Worm (Caenorhabditis elegans): ENCODE measurements around the gene acr-9.

Gene acr-9

DNA sequence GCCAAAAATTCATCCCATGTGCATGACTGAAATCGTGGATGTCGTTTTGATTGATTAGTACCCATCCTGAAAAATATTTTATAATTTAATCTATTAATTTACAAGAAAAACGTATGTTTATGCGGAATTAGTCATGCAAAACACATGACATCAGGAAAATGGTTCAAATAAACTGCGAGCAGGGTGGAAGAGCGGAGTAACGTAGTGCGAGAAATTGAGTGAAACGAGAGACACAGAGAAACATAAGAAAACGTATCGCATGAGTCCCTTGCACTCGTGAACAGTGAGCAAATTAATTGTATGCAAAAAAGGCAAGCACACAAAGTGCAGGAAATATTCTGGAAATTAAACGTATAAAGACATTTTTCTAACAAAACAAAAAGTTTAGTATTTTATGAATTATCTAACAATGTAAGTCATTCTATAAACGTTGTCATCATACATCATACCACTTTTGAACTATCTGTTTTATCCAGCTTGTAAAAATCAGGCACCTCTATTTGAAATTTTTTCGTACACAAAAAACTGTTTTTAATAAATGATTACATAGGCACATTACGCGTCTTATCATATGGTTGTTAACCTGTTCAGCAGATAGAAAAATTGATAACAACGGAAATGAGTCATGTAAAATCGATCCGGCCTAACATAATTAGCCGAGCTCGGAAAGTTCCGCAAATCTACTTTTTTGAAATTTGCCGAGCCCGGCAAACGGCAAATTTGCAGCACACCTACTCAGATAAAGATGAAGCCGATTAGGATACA is 50.5 kb downstream of the acr-9 start, which contains the start of gene F54B11.5 (continued):
- no peak for TF ChIP-seq nhr-41 (GFP tag; IDR thresholded peaks at IDR 0.05)
- TF ChIP-seq ceh-28 (tag; optimal IDR thresholded peaks at IDR 0.05) = no peak
- TF ChIP-seq unc-130 (GFP tag; optimal IDR thresholded peaks at IDR 0.05) = no peak
- no peak for TF ChIP-seq nhr-28 (tag; optimal IDR thresholded peaks at IDR 0.05)
- no peak for TF ChIP-seq F37D6.2 (tag; optimal IDR thresholded peaks at IDR 0.05)
- TF ChIP-seq lin-29 (GFP tag; IDR thresholded peaks at IDR 0.05) = no peak
- no peak for TF ChIP-seq lin-38 (GFP tag; IDR thresholded peaks at IDR 0.05)
- TF ChIP-seq daf-8 (GFP tag; IDR thresholded peaks at IDR 0.05) = no peak
- peak in 1 of 2 experiments; percentile 63 for TF ChIP-seq lsy-2 (tag; optimal IDR thresholded peaks at IDR 0.05)
- TF ChIP-seq madf-9 (GFP tag; conservative IDR thresholded peaks at IDR 0.05) = no peak
- no peak for TF ChIP-seq ctbp-1 (GFP tag; IDR thresholded peaks at IDR 0.05)
- TF ChIP-seq arid-1 (GFP tag; conservative IDR thresholded peaks at IDR 0.05) = no peak

DNA sequence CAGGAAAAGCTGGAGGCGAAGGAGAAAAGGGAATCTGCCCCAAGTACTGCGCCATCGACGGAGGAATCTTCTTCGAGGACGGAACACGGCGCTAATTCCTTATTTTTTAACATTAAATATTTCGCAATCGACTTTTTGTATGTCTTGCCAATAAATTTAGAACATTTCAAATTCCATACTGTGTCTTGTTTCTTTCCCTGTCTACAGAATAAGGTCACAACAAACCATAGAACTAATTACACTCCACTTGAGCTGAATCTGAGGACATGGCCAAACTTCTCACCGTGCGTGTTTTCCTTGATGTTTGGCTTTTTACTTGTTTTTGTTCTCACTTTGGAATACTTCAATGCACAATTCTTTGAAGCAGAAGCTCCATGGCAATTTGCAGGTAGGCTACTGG is 54.3 kb downstream of the acr-9 start, which contains the start of gene F54B11.4:
Gene F54B11.4, plus strand, starts transcription at position 301 of the 400 bp plus-strand sequence.
- TF ChIP-seq nhr-28 (tag; optimal IDR thresholded peaks at IDR 0.05) (no peak), mxl-2 (GFP tag; conservative IDR thresholded peaks at IDR 0.05) (no peak), ama-1 (optimal IDR thresholded peaks at IDR 0.05) (no peak), Y75B8A.6 (GFP tag; IDR thresholded peaks at IDR 0.05) (no peak), madf-9 (GFP tag; conservative IDR thresholded peaks at IDR 0.05) (no peak), nhr-25 (tag; optimal IDR thresholded peaks at IDR 0.05; ENCODE audit: borderline replicate concordance, insufficient read depth) (no peak), hmg-1.1 (GFP tag; IDR thresholded peaks at IDR 0.05) (no peak), nhr-10 (tag; optimal IDR thresholded peaks at IDR 0.05) (no peak), Y105C5A.15 (GFP tag; IDR thresholded peaks at IDR 0.05) (no peak), daf-8 (GFP tag; IDR thresholded peaks at IDR 0.05) (no peak), vab-7 (GFP tag; IDR thresholded peaks at IDR 0.05) (no peak), ceh-28 (tag; optimal IDR thresholded peaks at IDR 0.05) (no peak), ctbp-1 (GFP tag; IDR thresholded peaks at IDR 0.05) (no peak), gei-8 (GFP tag; optimal IDR thresholded peaks at IDR 0.05) (no peak), dve-1 (tag; optimal IDR thresholded peaks at IDR 0.05; ENCODE audit: insufficient read depth) (no peak), nhr-42 (GFP tag; IDR thresholded peaks at IDR 0.05) (no peak)

Measured in whole organism, L4 larva.